Worm (Caenorhabditis elegans) whole organism, late embryonic: Measurements from ENCODE around the gene F21D9.1.

Experiments
- K02D7.2 ChIP-seq: sonication (generic microtip); optimal IDR thresholded peaks from 2 replicates; lab custom pipeline; 2017; ENCODE audit warnings: mild to moderate bottlenecking, missing genetic modification characterization, missing compliant biosample characterization
- ceh-18 ChIP-seq: sonication (generic microtip); optimal IDR thresholded peaks from 2 replicates; lab custom pipeline; 2016; ENCODE audit warnings: missing genetic modification characterization, missing compliant biosample characterization
- ceh-31 ChIP-seq: sonication (generic microtip); optimal IDR thresholded peaks from 2 replicates; lab custom pipeline; 2016; ENCODE audit warnings: missing genetic modification characterization, missing compliant biosample characterization
- fkh-10 ChIP-seq: fragments of 150-350 bp; optimal IDR thresholded peaks from 2 replicates; lab custom pipeline; 2014; ENCODE audit warnings: missing biosample characterization, missing genetic modification reagents, missing genetic modification characterization
- hlh-15 ChIP-seq: sonication (generic microtip); optimal IDR thresholded peaks from 2 replicates; lab custom pipeline; 2016; ENCODE audit warnings: missing genetic modification characterization, missing compliant biosample characterization
- lin-11 ChIP-seq: fragments of 200-800 bp; sonication (Bioruptor generic); optimal IDR thresholded peaks from 2 replicates; lab custom pipeline; 2018; ENCODE audit warnings: mild to moderate bottlenecking, missing genetic modification characterization, missing compliant biosample characterization
- npax-4 ChIP-seq: sonication (generic microtip); optimal IDR thresholded peaks from 2 replicates; lab custom pipeline; 2016; ENCODE audit warnings: missing genetic modification characterization, missing compliant biosample characterization
- pag-3 ChIP-seq: sonication (generic microtip); optimal IDR thresholded peaks from 2 replicates; lab custom pipeline; 2016; ENCODE audit warnings: missing compliant biosample characterization, missing genetic modification characterization, borderline replicate concordance
- tbx-7 ChIP-seq: sonication (generic microtip); optimal IDR thresholded peaks from 2 replicates; lab custom pipeline; 2016; ENCODE audit warnings: missing genotype, missing genetic modification characterization, missing compliant biosample characterization

DNA sequence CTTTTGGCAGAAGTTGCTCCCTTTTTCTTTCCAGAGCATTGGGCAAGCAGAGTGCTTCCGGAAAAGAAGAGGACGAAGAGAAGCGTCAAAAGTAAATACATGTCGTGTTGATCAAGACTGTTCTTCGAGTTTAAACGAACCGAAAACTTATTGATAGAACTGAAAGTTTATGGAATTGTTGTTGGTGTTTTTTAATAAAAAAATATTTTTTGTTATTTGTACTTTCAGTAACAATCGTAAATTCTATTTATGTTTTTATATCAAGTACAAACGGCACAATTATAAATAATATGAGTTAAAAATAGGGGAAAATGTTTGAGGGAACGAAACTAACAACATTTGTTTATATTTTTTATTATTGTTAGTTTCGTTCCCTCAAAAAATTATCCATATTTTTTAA lies 6.6 kb upstream of the F21D9.1 start, which contains the start of gene F21D9.3:
- TF ChIP-seq npax-4 (tag; lab: Kevin White, UChicago): no peak
- TF ChIP-seq ceh-31 (tag; lab: Kevin White, UChicago): no peak
- TF ChIP-seq pag-3: no peak
- TF ChIP-seq K02D7.2 (tag; lab: Kevin White, UChicago): no peak
- TF ChIP-seq ceh-18: no peak
- TF ChIP-seq lin-11 (tag; lab: Kevin White, UChicago): no peak
- TF ChIP-seq fkh-10: no peak
- no peak for TF ChIP-seq tbx-7 (tag; lab: Kevin White, UChicago)
- TF ChIP-seq hlh-15 (tag; lab: Kevin White, UChicago): no peak
